Worm (Caenorhabditis elegans): Measurements from ENCODE around the gene sra-12.
"Not testable (repeated sequence)": the region's sequence is repeated elsewhere in the genome, so short reads cannot be mapped to it uniquely, and the experiment has no call there.

Gene sra-12

DNA sequence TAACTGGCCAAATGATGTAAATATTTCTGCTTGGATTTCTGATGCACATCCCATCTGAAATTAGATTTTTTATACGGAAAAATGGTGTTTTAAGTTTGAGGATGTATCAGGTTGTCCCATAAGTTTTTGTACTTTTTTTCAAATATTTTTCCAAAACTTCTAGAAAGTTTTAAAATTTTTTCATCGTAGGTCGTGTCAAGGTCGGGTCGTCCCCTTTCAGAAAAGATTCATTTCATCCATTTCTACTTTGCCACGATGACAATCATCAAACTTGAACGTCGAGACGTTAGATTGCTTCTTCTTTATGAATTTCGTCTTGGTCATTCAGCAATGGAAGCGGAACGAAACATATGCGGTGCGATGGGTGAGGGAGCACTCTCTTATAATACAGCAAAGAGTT, at the start of gene sra-12:
TSS of gene sra-12 (minus strand) at position 101 of the 400 bp plus-strand sequence.
- TF ChIP-seq Y55F3AM.14 (GFP tag; optimal IDR thresholded peaks at IDR 0.05); lin-13 (GFP tag; optimal IDR thresholded peaks at IDR 0.05); lin-11 (tag; optimal IDR thresholded peaks at IDR 0.05): not testable (repeated sequence)

DNA sequence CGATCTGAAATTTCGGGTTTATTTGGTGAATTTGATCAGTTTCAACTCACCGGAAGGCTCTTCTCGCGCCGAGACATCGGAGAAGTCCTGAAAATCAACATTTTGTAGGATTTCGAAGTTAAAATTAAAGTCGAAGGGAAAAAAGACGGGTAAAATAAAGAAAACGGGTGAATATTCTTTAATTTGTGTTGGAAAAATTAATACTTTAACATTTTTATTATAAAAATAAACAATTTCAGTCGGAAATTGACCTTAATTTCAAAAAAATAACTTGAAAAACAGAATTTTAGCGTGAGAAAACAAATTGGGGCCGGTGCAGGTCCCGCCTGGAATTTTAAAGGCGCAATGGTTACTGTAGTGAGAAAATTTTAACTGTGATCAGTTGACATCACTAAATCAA, 48.8 kb upstream of the sra-12 start, which contains the start of gene nos-1:
TSS of gene nos-1 (minus strand) at position 101 of the 400 bp plus-strand sequence.
- TF ChIP-seq ztf-4 (tag; optimal IDR thresholded peaks at IDR 0.05) (no peak), unc-39 (tag; optimal IDR thresholded peaks at IDR 0.05) (no peak), nhr-6 (tag; optimal IDR thresholded peaks at IDR 0.05) (no peak), aly-2 (tag; optimal IDR thresholded peaks at IDR 0.05) (no peak), C34F6.9 (tag; optimal IDR thresholded peaks at IDR 0.05) (no peak), ztf-1 (GFP tag; conservative IDR thresholded peaks at IDR 0.05) (no peak), ZK546.5 (tag; optimal IDR thresholded peaks at IDR 0.05) (no peak), gmeb-1 (tag; optimal IDR thresholded peaks at IDR 0.05) (no peak), mbf-1 (tag; optimal IDR thresholded peaks at IDR 0.05) (no peak), nhr-10 (tag; optimal IDR thresholded peaks at IDR 0.05) (no peak), F13H6.1 (tag; optimal IDR thresholded peaks at IDR 0.05) (no peak), fos-1 (tag; optimal IDR thresholded peaks at IDR 0.05) (no peak), blmp-1 (tag; optimal IDR thresholded peaks at IDR 0.05; ENCODE audit: insufficient read depth) (no peak), sem-4 (tag; optimal IDR thresholded peaks at IDR 0.05) (no peak), nhr-21 (tag; optimal IDR thresholded peaks at IDR 0.05) (no peak), ztf-11 (tag; optimal IDR thresholded peaks at IDR 0.05) (no peak), lsy-2 (tag; optimal IDR thresholded peaks at IDR 0.05) (no peak), zag-1 (tag; optimal IDR thresholded peaks at IDR 0.05) (no peak), peb-1 (tag; optimal IDR thresholded peaks at IDR 0.05) (no peak)

DNA sequence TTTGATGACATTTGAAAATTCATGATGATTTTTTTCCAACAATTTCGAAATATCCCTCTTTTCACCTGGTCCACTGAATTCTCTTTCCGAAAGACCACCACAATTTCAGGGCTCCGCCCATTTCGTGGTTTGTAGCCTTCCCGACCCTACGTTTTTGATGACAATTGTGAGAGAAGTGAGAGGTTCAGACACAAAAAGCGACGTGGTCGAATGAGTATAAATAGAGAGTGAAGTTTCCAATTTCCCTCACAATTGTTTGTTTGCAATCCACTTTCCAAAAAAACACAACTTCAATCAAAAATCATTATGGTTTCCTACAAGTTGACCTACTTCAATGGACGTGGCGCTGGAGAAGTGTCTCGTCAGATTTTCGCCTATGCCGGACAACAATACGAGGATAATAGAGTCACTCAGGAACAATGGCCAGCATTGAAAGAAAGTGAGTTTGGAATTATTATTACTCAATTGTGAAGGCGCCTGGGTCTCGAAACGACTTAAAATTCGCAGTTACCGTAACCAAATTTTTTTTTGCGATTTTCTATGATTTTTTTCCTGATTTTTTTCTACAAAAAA, 45.9 kb upstream of the sra-12 start, which contains the start of gene gst-5:
TSS of gene gst-5 (plus strand) at position 246 of the 573 bp plus-strand sequence.
- TF ChIP-seq blmp-1 (tag; optimal IDR thresholded peaks at IDR 0.05; ENCODE audit: insufficient read depth) (no peak), nhr-21 (tag; optimal IDR thresholded peaks at IDR 0.05) (no peak), alr-1 (tag; optimal IDR thresholded peaks at IDR 0.05) (no peak), elt-1 (tag; optimal IDR thresholded peaks at IDR 0.05) (no peak), ceh-82 (tag; optimal IDR thresholded peaks at IDR 0.05) (no peak), gmeb-1 (tag; optimal IDR thresholded peaks at IDR 0.05) (no peak), ztf-4 (tag; optimal IDR thresholded peaks at IDR 0.05) (peak; percentile 4), nhr-237 (tag; optimal IDR thresholded peaks at IDR 0.05) (no peak), lin-11 (tag; optimal IDR thresholded peaks at IDR 0.05) (no peak), nhr-77 (tag; optimal IDR thresholded peaks at IDR 0.05) (no peak), peb-1 (tag; optimal IDR thresholded peaks at IDR 0.05) (no peak), unc-62 (GFP tag; optimal IDR thresholded peaks at IDR 0.05) (no peak), nhr-6 (tag; optimal IDR thresholded peaks at IDR 0.05) (no peak), nhr-10 (tag; optimal IDR thresholded peaks at IDR 0.05) (no peak), R02D3.7 (tag; optimal IDR thresholded peaks at IDR 0.05) (no peak), sem-4 (tag; optimal IDR thresholded peaks at IDR 0.05) (no peak), mdl-1 (tag; optimal IDR thresholded peaks at IDR 0.05) (peak in 1 of 2 experiments; percentile 2), lsy-2 (tag; optimal IDR thresholded peaks at IDR 0.05) (peak; percentile 24 to 57), aly-2 (tag; optimal IDR thresholded peaks at IDR 0.05) (no peak), zag-1 (tag; optimal IDR thresholded peaks at IDR 0.05) (no peak), crh-2 (tag; optimal IDR thresholded peaks at IDR 0.05) (peak; percentile 48), unc-39 (tag; optimal IDR thresholded peaks at IDR 0.05) (no peak), C34F6.9 (tag; optimal IDR thresholded peaks at IDR 0.05) (peak; percentile 29), egl-27 (tag; optimal IDR thresholded peaks at IDR 0.05) (no peak), ceh-16 (tag; optimal IDR thresholded peaks at IDR 0.05) (no peak), Y55F3AM.14 (GFP tag; optimal IDR thresholded peaks at IDR 0.05) (no peak), mbf-1 (tag; optimal IDR thresholded peaks at IDR 0.05) (no peak), lin-39 (tag; optimal IDR thresholded peaks at IDR 0.05) (no peak), sma-3 (GFP tag; optimal IDR thresholded peaks at IDR 0.05) (no peak), nhr-25 (tag; optimal IDR thresholded peaks at IDR 0.05) (no peak), snpc-4 (tag; optimal IDR thresholded peaks at IDR 0.05) (no peak), sma-9 (GFP tag; optimal IDR thresholded peaks at IDR 0.05) (peak; percentile 75), sma-9 (tag; optimal IDR thresholded peaks at IDR 0.05) (no peak), ama-1 (optimal IDR thresholded peaks at IDR 0.05) (no peak), nhr-129 (tag; optimal IDR thresholded peaks at IDR 0.05) (peak; percentile 86), ztf-11 (tag; optimal IDR thresholded peaks at IDR 0.05) (no peak), elt-3 (tag; optimal IDR thresholded peaks at IDR 0.05) (no peak), nhr-11 (tag; optimal IDR thresholded peaks at IDR 0.05) (peak; percentile 5), nhr-23 (tag; optimal IDR thresholded peaks at IDR 0.05) (no peak), dmd-4 (tag; optimal IDR thresholded peaks at IDR 0.05) (no peak), skn-1 (tag; optimal IDR thresholded peaks at IDR 0.05) (peak; percentile 85), unc-55 (GFP tag; optimal IDR thresholded peaks at IDR 0.05) (no peak), fos-1 (tag; optimal IDR thresholded peaks at IDR 0.05) (peak; percentile 68), F13H6.1 (tag; optimal IDR thresholded peaks at IDR 0.05) (peak; percentile 61)

All from whole organism, L2 larva.